Worm (Caenorhabditis elegans) whole organism, L1 larva: ENCODE results near the gene fkb-4.

Experiments used
- C04F5.9 ChIP-seq: sonication (generic microtip); optimal IDR thresholded peaks from 2 replicates; lab custom pipeline; 2016; ENCODE audit warnings: missing genetic modification characterization, missing compliant biosample characterization
- C16A3.4 ChIP-seq: fragments of 150-350 bp; optimal IDR thresholded peaks from 2 replicates; lab custom pipeline; 2014; ENCODE audit warnings: missing biosample characterization, missing genetic modification characterization
- C34B4.2 ChIP-seq: sonication (generic microtip); optimal IDR thresholded peaks from 2 replicates; lab custom pipeline; 2017; ENCODE audit warnings: mild to moderate bottlenecking, missing genetic modification characterization, missing compliant biosample characterization
- F16B12.6 ChIP-seq: fragments of 150-350 bp; optimal IDR thresholded peaks from 2 replicates; lab custom pipeline; 2014; ENCODE audit warnings: missing biosample characterization, missing genetic modification characterization
- aha-1 ChIP-seq: fragments of 150-350 bp; optimal IDR thresholded peaks from 2 replicates; lab custom pipeline; 2014; ENCODE audit warnings: missing biosample characterization, missing genetic modification characterization
- ama-1 ChIP-seq: fragments of 150-350 bp; optimal IDR thresholded peaks from 2 replicates; lab custom pipeline; 2014
- blmp-1 ChIP-seq: fragments of 150-350 bp; optimal IDR thresholded peaks from 2 replicates; lab custom pipeline; 2014; ENCODE audit warnings: missing biosample characterization, missing genetic modification characterization
- ceh-63 ChIP-seq: fragments of 200-800 bp; sonication (Bioruptor generic); optimal IDR thresholded peaks from 2 replicates; lab custom pipeline; 2018; ENCODE audit warnings: mild to moderate bottlenecking, missing genetic modification characterization, missing compliant biosample characterization
- ceh-8 ChIP-seq: fragments of 200-800 bp; sonication (Bioruptor generic); optimal IDR thresholded peaks from 2 replicates; lab custom pipeline; 2018; ENCODE audit warnings: mild to moderate bottlenecking, missing genetic modification characterization, moderate library complexity, missing compliant biosample characterization
- ceh-88 ChIP-seq: fragments of 200-800 bp; sonication (Bioruptor generic); IDR thresholded peaks from 2 replicates; pipeline ENCODE4 v1.3.6; 2022; ENCODE audit warnings: missing genetic modification characterization, missing compliant biosample characterization
- dpl-1 ChIP-seq, 3 experiments: fragments of 150-350 bp in 2 of 3; sonication (generic microtip) in 1 of 3; optimal IDR thresholded peaks; 2 replicates each; lab custom pipeline; 2014 to 2017; ENCODE audit warnings: missing biosample characterization in 3 of 3, missing genetic modification characterization in 3 of 3, missing genetic modification reagents in 3 of 3
- dsc-1 ChIP-seq: sonication (generic microtip); optimal IDR thresholded peaks from 2 replicates; lab custom pipeline; 2016; ENCODE audit warnings: mild to moderate bottlenecking, missing genetic modification characterization, missing compliant biosample characterization
- elt-2 ChIP-seq: sonication (generic microtip); optimal IDR thresholded peaks from 2 replicates; lab custom pipeline; 2016; ENCODE audit warnings: missing genetic modification characterization, mild to moderate bottlenecking, inconsistent platforms, missing compliant biosample characterization, missing genetic modification reagents
- fkh-8 ChIP-seq: sonication (generic microtip); optimal IDR thresholded peaks from 2 replicates; lab custom pipeline; 2016; ENCODE audit warnings: mild to moderate bottlenecking, missing genetic modification characterization, missing compliant biosample characterization
- grh-1 ChIP-seq: fragments of 200-800 bp; sonication (Bioruptor generic); IDR thresholded peaks from 2 replicates; pipeline ENCODE4 v1.3.6; 2022; ENCODE audit warnings: missing genetic modification reagents, missing genetic modification characterization, missing compliant biosample characterization
- hlh-17 ChIP-seq: fragments of 200-800 bp; sonication (Bioruptor generic); optimal IDR thresholded peaks from 2 replicates; lab custom pipeline; 2018; ENCODE audit warnings: missing genetic modification characterization, mild to moderate bottlenecking, missing compliant biosample characterization, moderate library complexity, borderline replicate concordance
- hlh-4 ChIP-seq: sonication (generic microtip); optimal IDR thresholded peaks from 2 replicates; lab custom pipeline; 2016; ENCODE audit warnings: mild to moderate bottlenecking, missing genetic modification characterization, missing compliant biosample characterization
- irx-1 ChIP-seq: sonication (generic microtip); optimal IDR thresholded peaks from 2 replicates; lab custom pipeline; 2016; ENCODE audit warnings: missing genetic modification characterization, missing compliant biosample characterization
- lin-13 ChIP-seq: fragments of 150-350 bp; optimal IDR thresholded peaks from 2 replicates; lab custom pipeline; 2014; ENCODE audit warnings: missing biosample characterization, missing genetic modification reagents, missing genetic modification characterization
- lin-14 ChIP-seq: fragments of 200-800 bp; sonication (Bioruptor generic); optimal IDR thresholded peaks from 2 replicates; lab custom pipeline; 2018; ENCODE audit warnings: mild to moderate bottlenecking, missing genetic modification characterization, moderate library complexity, missing compliant biosample characterization
- lin-15B ChIP-seq: fragments of 150-350 bp; sonication (generic microtip); optimal IDR thresholded peaks from 3 replicates; lab custom pipeline; 2014; ENCODE audit warnings: missing biosample characterization, missing genetic modification characterization
- lin-35 ChIP-seq, 2 experiments: fragments of 150-350 bp; optimal IDR thresholded peaks; 2 replicates each; lab custom pipeline; 2014; ENCODE audit warnings: missing biosample characterization in 2 of 2, missing genetic modification characterization in 2 of 2, missing genetic modification reagents in 2 of 2
- lin-39 ChIP-seq: fragments of 150-350 bp; optimal IDR thresholded peaks from 2 replicates; lab custom pipeline; 2014; ENCODE audit warnings: missing biosample characterization, missing genetic modification reagents, missing genetic modification characterization
- lir-3 ChIP-seq: sonication (generic microtip); optimal IDR thresholded peaks from 2 replicates; lab custom pipeline; 2016; ENCODE audit warnings: mild to moderate bottlenecking, missing genetic modification characterization, moderate library complexity, missing compliant biosample characterization; ENCODE audit not compliant: poor library complexity
- lsy-2 ChIP-seq, 2 experiments: fragments of 150-350 bp; optimal IDR thresholded peaks; 2 replicates each; lab custom pipeline; 2014; ENCODE audit warnings: missing biosample characterization in 2 of 2, missing genetic modification characterization in 2 of 2
- mep-1 ChIP-seq: fragments of 150-350 bp; optimal IDR thresholded peaks from 2 replicates; lab custom pipeline; 2014; ENCODE audit warnings: missing biosample characterization, missing genetic modification characterization
- nhr-11 ChIP-seq: fragments of 150-350 bp; optimal IDR thresholded peaks from 2 replicates; lab custom pipeline; 2014; ENCODE audit warnings: missing biosample characterization, missing genetic modification characterization
- nhr-20 ChIP-seq: sonication (generic microtip); optimal IDR thresholded peaks from 2 replicates; lab custom pipeline; 2016; ENCODE audit warnings: mild to moderate bottlenecking, missing genetic modification characterization, missing compliant biosample characterization
- nhr-237 ChIP-seq: fragments of 150-350 bp; optimal IDR thresholded peaks from 2 replicates; lab custom pipeline; 2014; ENCODE audit warnings: missing biosample characterization, missing genetic modification characterization
- nhr-71 ChIP-seq: sonication (generic microtip); optimal IDR thresholded peaks from 2 replicates; lab custom pipeline; 2016; ENCODE audit warnings: mild to moderate bottlenecking, missing genetic modification characterization, moderate library complexity, missing compliant biosample characterization
- pax-3 ChIP-seq: fragments of 200-800 bp; sonication (Bioruptor generic); optimal IDR thresholded peaks from 2 replicates; lab custom pipeline; 2018; ENCODE audit warnings: mild to moderate bottlenecking, missing genetic modification characterization, moderate library complexity, missing compliant biosample characterization
- snu-23 ChIP-seq: sonication (generic microtip); optimal IDR thresholded peaks from 2 replicates; lab custom pipeline; 2016; ENCODE audit warnings: missing genetic modification characterization, missing compliant biosample characterization
- sup-37 ChIP-seq: fragments of 200-800 bp; sonication (Bioruptor generic); optimal IDR thresholded peaks from 2 replicates; lab custom pipeline; 2018; ENCODE audit warnings: mild to moderate bottlenecking, missing genetic modification characterization, missing compliant biosample characterization
- tlp-1 ChIP-seq: fragments of 150-350 bp; optimal IDR thresholded peaks from 2 replicates; lab custom pipeline; 2014; ENCODE audit warnings: missing biosample characterization, missing genetic modification characterization
- unc-62 ChIP-seq: fragments of 150-350 bp; optimal IDR thresholded peaks from 2 replicates; lab custom pipeline; 2014; ENCODE audit warnings: missing biosample characterization, missing genetic modification reagents, missing genetic modification characterization
- unc-98 ChIP-seq: fragments of 200-800 bp; sonication (Bioruptor generic); IDR thresholded peaks from 2 replicates; pipeline ENCODE4 v1.3.6; 2022; ENCODE audit warnings: missing genetic modification characterization, missing compliant biosample characterization
- vab-15 ChIP-seq: sonication (generic microtip); optimal IDR thresholded peaks from 2 replicates; lab custom pipeline; 2017; ENCODE audit warnings: missing genotype, mild to moderate bottlenecking, missing genetic modification characterization, missing compliant biosample characterization
- ztf-11 ChIP-seq, 2 experiments: sonication (generic microtip); optimal IDR thresholded peaks; 2 replicates each; lab custom pipeline; 2016 to 2017; ENCODE audit warnings: missing genetic modification characterization in 2 of 2, missing biosample characterization in 1 of 2, missing compliant biosample characterization in 1 of 2
- ztf-4 ChIP-seq: fragments of 150-350 bp; optimal IDR thresholded peaks from 2 replicates; lab custom pipeline; 2014; ENCODE audit warnings: missing biosample characterization, missing genetic modification characterization

Gene fkb-4

ce11 chrV:12792752-12793151 lies 5.8 kb upstream of the fkb-4 start, which contains the start of gene ugt-5:
TSS of gene ugt-5 (minus strand) at chrV:12792965.
- no peak for TF ChIP-seq ceh-88 (GFP tag; lab: Robert Waterston, UW)
- peak in 1 of 2 experiments; percentile 37 for TF ChIP-seq lin-35 (GFP tag; optimal IDR thresholded peaks at IDR 0.05; lab: Kevin White, UChicago)
- no peak for TF ChIP-seq C04F5.9 (tag; lab: Kevin White, UChicago)
- TF ChIP-seq snu-23 (GFP tag; lab: Kevin White, UChicago) = no peak
- no peak for TF ChIP-seq lin-15B (tag; lab: Kevin White, UChicago)
- TF ChIP-seq hlh-17 (GFP tag; lab: Kevin White, UChicago) = no peak
- TF ChIP-seq unc-62 (GFP tag; lab: Kevin White, UChicago) = no peak
- TF ChIP-seq hlh-4 (tag; lab: Kevin White, UChicago) = no peak
- no peak for TF ChIP-seq mep-1 (tag; lab: Kevin White, UChicago)
- TF ChIP-seq C16A3.4 (tag; lab: Kevin White, UChicago) = no peak
- TF ChIP-seq lir-3 (tag; lab: Kevin White, UChicago) = no peak
- TF ChIP-seq elt-2 (tag; lab: Kevin White, UChicago) = peak; percentile 48
- no peak for TF ChIP-seq nhr-71 (tag; lab: Kevin White, UChicago)
- TF ChIP-seq F16B12.6 = no peak
- TF ChIP-seq blmp-1 (tag; lab: Kevin White, UChicago) = no peak
- TF ChIP-seq C34B4.2 (tag; lab: Kevin White, UChicago) = no peak

DNA sequence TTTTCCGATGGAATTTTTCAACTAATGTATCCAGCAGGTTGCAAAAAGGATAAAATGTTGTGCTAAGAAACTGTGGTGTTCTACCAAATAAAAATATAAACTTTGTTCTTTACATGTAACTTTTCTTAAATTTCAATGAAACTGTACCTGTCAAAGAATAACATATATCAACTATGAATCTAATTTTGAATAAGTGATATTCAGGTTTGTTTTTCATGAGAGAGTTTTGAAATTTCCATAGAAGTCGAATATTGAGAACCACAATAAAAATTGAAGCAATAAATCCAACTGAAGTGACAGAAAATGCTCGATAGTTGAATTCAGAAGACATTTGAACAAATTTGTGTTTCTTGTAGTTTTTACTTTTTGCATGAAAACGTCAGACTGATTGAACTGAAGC lies 3.3 kb upstream of the fkb-4 start, which contains the start of gene srbc-43:
Gene srbc-43 (minus strand): TSS at position 331 of the 400 bp plus-strand sequence.
- no peak for TF ChIP-seq unc-98 (GFP tag; lab: Robert Waterston, UW)
- TF ChIP-seq elt-2 (tag; lab: Kevin White, UChicago) = peak; percentile 7
- TF ChIP-seq, all 84 proteins: peak for 1

- TF ChIP-seq ztf-4 (tag; lab: Kevin White, UChicago) = no peak
- no peak for TF ChIP-seq blmp-1 (tag; lab: Kevin White, UChicago)
- TF ChIP-seq nhr-71 (tag; lab: Kevin White, UChicago) = no peak
- no peak for TF ChIP-seq nhr-11 (tag; lab: Kevin White, UChicago)
- TF ChIP-seq lir-3 (tag; lab: Kevin White, UChicago) = no peak
- no peak for TF ChIP-seq lin-39 (tag; lab: Kevin White, UChicago)
- TF ChIP-seq nhr-20 = no peak
- TF ChIP-seq C16A3.4 (tag; lab: Kevin White, UChicago) = no peak
- no peak for TF ChIP-seq lin-13 (GFP tag; lab: Kevin White, UChicago)
- no peak for TF ChIP-seq fkh-8
- no peak for TF ChIP-seq lsy-2 (tag; optimal IDR thresholded peaks at IDR 0.05; lab: Kevin White, UChicago)
- no peak for TF ChIP-seq grh-1
Observed at ce11 chrV:12788451-12788850, 1.5 kb upstream of the fkb-4 start, which contains the start of gene srbc-44. TSS of gene srbc-44 (minus strand) at chrV:12788551.

- TF ChIP-seq ceh-8 (GFP tag; lab: Kevin White, UChicago) = no peak
- no peak for TF ChIP-seq elt-2 (tag; lab: Kevin White, UChicago)
- TF ChIP-seq pax-3 (tag; lab: Kevin White, UChicago) = peak; percentile 68
- TF ChIP-seq dpl-1 (GFP tag; optimal IDR thresholded peaks at IDR 0.05; lab: Kevin White, UChicago) = no peak
- no peak for TF ChIP-seq lin-14 (GFP tag; lab: Kevin White, UChicago)
- peak; percentile 59 for TF ChIP-seq dsc-1 (tag; lab: Kevin White, UChicago)
- no peak for TF ChIP-seq nhr-237 (tag; lab: Kevin White, UChicago)
- no peak for TF ChIP-seq ama-1 (lab: Kevin White, UChicago)
- no peak for TF ChIP-seq C34B4.2 (tag; lab: Kevin White, UChicago)
- TF ChIP-seq ceh-63 = no peak
Observed at ce11 chrV:12786340-12786739, 586 bp downstream of the fkb-4 start.

DNA sequence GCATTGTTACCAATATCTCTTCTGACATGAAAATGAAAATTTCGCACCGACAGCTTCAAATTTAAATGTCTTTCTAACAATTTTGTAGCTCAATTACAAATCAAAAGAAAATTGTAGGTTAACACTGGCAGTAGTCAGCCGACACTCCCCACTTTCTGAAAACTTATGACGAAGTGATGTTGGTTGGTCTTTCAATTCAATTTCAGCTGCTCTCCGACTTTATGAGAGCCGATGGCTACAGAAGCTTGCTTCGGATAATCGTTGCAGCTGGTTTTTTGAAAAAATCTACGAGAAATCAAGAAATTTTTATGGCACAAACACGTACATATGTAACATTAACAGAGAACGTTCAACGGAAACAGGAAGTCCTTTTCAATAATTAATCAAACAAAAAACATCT lies 2.1 kb downstream of the fkb-4 start, which contains the start of gene sre-20:
Gene sre-20 (minus strand): TSS at position 101 of the 400 bp plus-strand sequence.
- peak; percentile 7 for TF ChIP-seq fkh-8
- no peak for TF ChIP-seq blmp-1 (tag; lab: Kevin White, UChicago)
- TF ChIP-seq sup-37 (GFP tag; lab: Kevin White, UChicago) = no peak
- TF ChIP-seq lin-15B (tag; lab: Kevin White, UChicago) = no peak
- TF ChIP-seq ztf-11 (tag; optimal IDR thresholded peaks at IDR 0.05; lab: Kevin White, UChicago) = no peak
- TF ChIP-seq ceh-63 = no peak
- TF ChIP-seq nhr-20 = no peak
- no peak for TF ChIP-seq irx-1 (tag; lab: Kevin White, UChicago)
- no peak for TF ChIP-seq nhr-237 (tag; lab: Kevin White, UChicago)
- no peak for TF ChIP-seq tlp-1
- no peak for TF ChIP-seq vab-15 (tag; lab: Kevin White, UChicago)
- TF ChIP-seq pax-3 (tag; lab: Kevin White, UChicago) = peak; percentile 41
- no peak for TF ChIP-seq aha-1 (tag; lab: Kevin White, UChicago)
- no peak for TF ChIP-seq C04F5.9 (tag; lab: Kevin White, UChicago)
